Fruit fly (Drosophila melanogaster) whole organism, wandering third instar larva: Measurements from ENCODE around the gene ca.

Experiments used
- Abd-B ChIP-seq: fragments of >200 bp; optimal IDR thresholded peaks from 2 replicates; lab custom pipeline; 2017; ENCODE audit warnings: missing biosample characterization, missing genetic modification characterization
- CG32264 ChIP-seq: fragments of 200-800 bp; sonication (Bioruptor generic); optimal IDR thresholded peaks from 2 replicates; lab custom pipeline; 2016; ENCODE audit warnings: missing biosample characterization, missing genetic modification characterization
- CG9705 ChIP-seq: fragments of 200-800 bp; sonication (Bioruptor generic); optimal IDR thresholded peaks from 2 replicates; lab custom pipeline; 2018; ENCODE audit warnings: missing biosample characterization, mild to moderate bottlenecking, missing genetic modification characterization
- CrebA ChIP-seq: fragments of 200-800 bp; sonication (Bioruptor generic); optimal IDR thresholded peaks from 2 replicates; lab custom pipeline; 2016; ENCODE audit warnings: missing biosample characterization, mild to moderate bottlenecking, missing genetic modification characterization, borderline replicate concordance
- Dfd ChIP-seq: fragments of >200 bp; optimal IDR thresholded peaks from 2 replicates; lab custom pipeline; 2017; ENCODE audit warnings: missing biosample characterization, missing genetic modification characterization
- Dif ChIP-seq: fragments of 200-275, 200-300 bp; sonication (Bioruptor generic); optimal IDR thresholded peaks from 2 replicates; lab custom pipeline; 2018; ENCODE audit warnings: missing biosample characterization, missing genetic modification characterization; ENCODE audit not compliant: partially characterized antibody
- GATAd ChIP-seq: sonication (Bioruptor generic); optimal IDR thresholded peaks from 2 replicates; lab custom pipeline; 2016; ENCODE audit warnings: missing biosample characterization, missing genetic modification characterization
- HLH106 ChIP-seq: fragments of 200-800 bp; optimal IDR thresholded peaks from 3 replicates; lab custom pipeline; 2019; ENCODE audit warnings: missing biosample characterization, mild to moderate bottlenecking, missing genetic modification characterization, moderate library complexity
- Hnf4 ChIP-seq: fragments of 200-800 bp; sonication (Bioruptor generic); optimal IDR thresholded peaks from 2 replicates; lab custom pipeline; 2016; ENCODE audit warnings: missing biosample characterization, mild to moderate bottlenecking, missing genetic modification characterization
- Hr78 ChIP-seq: fragments of >200 bp; optimal IDR thresholded peaks from 2 replicates; lab custom pipeline; 2017; ENCODE audit warnings: missing biosample characterization, missing genetic modification characterization
- Hr83 ChIP-seq: fragments of 200-300 bp; sonication (Bioruptor generic); optimal IDR thresholded peaks from 2 replicates; lab custom pipeline; 2016; ENCODE audit warnings: missing biosample characterization, mild to moderate bottlenecking, missing genetic modification characterization, moderate library complexity; ENCODE audit not compliant: poor library complexity, severe bottlenecking
- Jra ChIP-seq: sonication (Bioruptor generic); optimal IDR thresholded peaks from 2 replicates; lab custom pipeline; 2016; ENCODE audit warnings: missing biosample characterization, missing genetic modification characterization
- Mio ChIP-seq: sonication (Bioruptor generic); optimal IDR thresholded peaks from 2 replicates; lab custom pipeline; 2016; ENCODE audit warnings: missing biosample characterization, missing genetic modification characterization
- Myc ChIP-seq: fragments of >200 bp; optimal IDR thresholded peaks from 2 replicates; lab custom pipeline; 2017
- N ChIP-seq: fragments of >200 bp; optimal IDR thresholded peaks from 2 replicates; lab custom pipeline; 2018; ENCODE audit warnings: missing biosample characterization, missing external identifiers, missing genetic modification characterization
- OdsH ChIP-seq: fragments of 200-800 bp; sonication (Bioruptor generic); optimal IDR thresholded peaks from 2 replicates; lab custom pipeline; 2016; ENCODE audit warnings: missing biosample characterization, mild to moderate bottlenecking, missing genetic modification characterization
- Rel ChIP-seq, 2 experiments: fragments of 200-800 bp; sonication (Bioruptor generic) in 1 of 2; optimal IDR thresholded peaks; 2 replicates in 1 of 2; 3 replicates in 1 of 2; lab custom pipeline; 2016 to 2019; ENCODE audit warnings: mild to moderate bottlenecking in 2 of 2, missing biosample characterization in 2 of 2, missing genetic modification characterization in 2 of 2, moderate library complexity in 1 of 2
- Sp1 ChIP-seq: fragments of 200-800 bp; sonication (Bioruptor generic); optimal IDR thresholded peaks from 3 replicates; lab custom pipeline; 2019; ENCODE audit warnings: missing biosample characterization, mild to moderate bottlenecking, missing genetic modification characterization, moderate library complexity
- Vsx2 ChIP-seq: fragments of 200-300, 225-300 bp; sonication (Bioruptor generic); optimal IDR thresholded peaks from 2 replicates; lab custom pipeline; 2018; ENCODE audit warnings: missing biosample characterization, missing genetic modification characterization; ENCODE audit not compliant: partially characterized antibody
- br ChIP-seq: fragments of 200-800 bp; sonication (Bioruptor generic); optimal IDR thresholded peaks from 2 replicates; lab custom pipeline; 2016; ENCODE audit warnings: missing biosample characterization, missing genetic modification characterization
- brk ChIP-seq: fragments of 200-800 bp; sonication (Bioruptor generic); optimal IDR thresholded peaks from 2 replicates; lab custom pipeline; 2016; ENCODE audit warnings: missing biosample characterization, mild to moderate bottlenecking, missing genetic modification characterization
- dl ChIP-seq, 2 experiments: fragments of 175-275, 200-275 bp in 1 of 2; fragments of 200-275 bp in 1 of 2; sonication (Bioruptor generic); optimal IDR thresholded peaks; lab custom pipeline; 2018; ENCODE audit warnings: mild to moderate bottlenecking in 2 of 2, missing biosample characterization in 2 of 2, missing genetic modification characterization in 2 of 2, moderate library complexity in 2 of 2; ENCODE audit not compliant: partially characterized antibody in 2 of 2, insufficient read depth in 1 of 2
- dmrt93B ChIP-seq: fragments of 200-800 bp; sonication (Bioruptor generic); optimal IDR thresholded peaks from 2 replicates; lab custom pipeline; 2018; ENCODE audit warnings: missing biosample characterization, mild to moderate bottlenecking, missing genetic modification characterization
- dsf ChIP-seq: sonication (Bioruptor generic); optimal IDR thresholded peaks from 2 replicates; lab custom pipeline; 2016; ENCODE audit warnings: missing biosample characterization, missing genetic modification characterization, borderline replicate concordance
- ey ChIP-seq: fragments of 200-800 bp; sonication (Bioruptor generic); optimal IDR thresholded peaks from 2 replicates; lab custom pipeline; 2016; ENCODE audit warnings: missing biosample characterization, missing genetic modification characterization
- foxo ChIP-seq, 2 experiments: fragments of 200-800 bp; sonication (Bioruptor generic); optimal IDR thresholded peaks; 2 replicates in 1 of 2; 3 replicates in 1 of 2; lab custom pipeline; 2016 to 2017; ENCODE audit warnings: missing biosample characterization in 2 of 2, missing genetic modification characterization in 2 of 2
- fru ChIP-seq: fragments of 200-800 bp; sonication (Bioruptor generic); optimal IDR thresholded peaks from 3 replicates; lab custom pipeline; 2016; ENCODE audit warnings: missing biosample characterization, mild to moderate bottlenecking, missing genetic modification characterization
- h ChIP-seq: fragments of 200-800 bp; sonication (Bioruptor generic); optimal IDR thresholded peaks from 3 replicates; lab custom pipeline; 2016; ENCODE audit warnings: missing biosample characterization, mild to moderate bottlenecking, missing genetic modification characterization
- jim ChIP-seq: fragments of 175-275, 200-325 bp; sonication (Bioruptor generic); optimal IDR thresholded peaks from 2 replicates; lab custom pipeline; 2016; ENCODE audit warnings: missing biosample characterization, mild to moderate bottlenecking, missing genetic modification characterization
- lola ChIP-seq: fragments of >200 bp; optimal IDR thresholded peaks from 2 replicates; lab custom pipeline; 2017; ENCODE audit warnings: missing biosample characterization, missing genetic modification characterization
- pan ChIP-seq: fragments of >200 bp; optimal IDR thresholded peaks from 2 replicates; lab custom pipeline; 2017
- psq ChIP-seq: fragments of 200-800 bp; sonication (Bioruptor generic); optimal IDR thresholded peaks from 3 replicates; lab custom pipeline; 2017; ENCODE audit warnings: missing biosample characterization, mild to moderate bottlenecking, missing genetic modification characterization, moderate library complexity
- rgr ChIP-seq: fragments of 200-800 bp; sonication (Bioruptor generic); optimal IDR thresholded peaks from 3 replicates; lab custom pipeline; 2016; ENCODE audit warnings: missing biosample characterization, mild to moderate bottlenecking, missing genetic modification characterization
- sage ChIP-seq: fragments of 200-800 bp; sonication (Bioruptor generic); optimal IDR thresholded peaks from 2 replicates; lab custom pipeline; 2016; ENCODE audit warnings: missing biosample characterization, mild to moderate bottlenecking, missing genetic modification characterization
- sv ChIP-seq: fragments of 200-800 bp; sonication (Bioruptor generic); optimal IDR thresholded peaks from 3 replicates; lab custom pipeline; 2016; ENCODE audit warnings: missing biosample characterization, missing genetic modification characterization
- tai ChIP-seq: sonication (Bioruptor generic); optimal IDR thresholded peaks from 2 replicates; lab custom pipeline; 2016; ENCODE audit warnings: missing biosample characterization, missing genetic modification characterization
- usp ChIP-seq: fragments of >200 bp; optimal IDR thresholded peaks from 2 replicates; lab custom pipeline; 2017; ENCODE audit warnings: missing biosample characterization, missing genetic modification characterization
- woc ChIP-seq: sonication (Bioruptor generic); optimal IDR thresholded peaks from 2 replicates; lab custom pipeline; 2016; ENCODE audit warnings: missing biosample characterization, mild to moderate bottlenecking, missing genetic modification characterization

Gene ca

DNA sequence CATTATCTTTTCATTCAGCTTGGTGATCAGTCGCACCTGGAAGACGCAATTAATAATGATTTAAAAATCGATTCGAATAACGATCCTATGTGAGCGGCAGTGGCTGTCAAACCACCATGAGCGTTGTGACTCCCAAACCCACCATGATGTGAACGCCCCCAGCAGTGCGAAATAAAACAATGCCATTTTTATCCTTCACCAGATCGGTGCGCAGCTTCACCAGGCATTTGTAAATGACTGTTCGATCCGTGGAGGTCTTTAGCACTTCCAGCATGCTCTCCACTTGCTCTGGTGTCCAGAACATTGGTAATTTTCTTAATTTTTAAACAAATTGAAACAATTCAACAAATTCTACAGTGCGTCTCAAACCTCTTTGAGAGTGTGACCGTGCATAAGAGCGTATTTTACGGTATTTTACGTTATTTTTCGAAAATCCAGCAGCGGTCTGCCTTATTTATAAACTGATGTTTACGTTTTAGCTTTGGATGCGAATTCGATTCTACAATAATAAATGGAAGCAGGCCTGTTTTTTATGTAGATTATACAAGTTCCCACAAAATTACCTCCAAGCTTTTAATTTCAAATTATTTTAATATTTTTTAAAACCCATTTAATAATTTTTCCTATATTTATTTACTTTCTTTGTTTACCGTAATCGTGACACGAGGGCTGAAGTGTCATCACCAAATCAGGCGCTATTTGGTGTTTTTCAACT lies 7.5 kb upstream of the ca start, which contains the start of the genes Rnb and Drice:
Gene Rnb, minus strand, starts transcription at position 389 of the 715 bp plus-strand sequence.
Gene Drice, plus strand, starts transcription at position 693 of the 715 bp plus-strand sequence.
- peak; percentile 9 for TF ChIP-seq OdsH
- peak; percentile 50 for TF ChIP-seq Sp1
- peak; percentile 70 for TF ChIP-seq Hr83 (GFP tag; lab: Kevin White, UChicago)
- peak; percentile 33 for TF ChIP-seq fru (GFP tag; lab: Kevin White, UChicago)
- no peak for TF ChIP-seq Rel (GFP tag; optimal IDR thresholded peaks at IDR 0.05; lab: Kevin White, UChicago)
- TF ChIP-seq Rel (tag; optimal IDR thresholded peaks at IDR 0.05; lab: Kevin White, UChicago), result no peak
- peak; percentile 55 for TF ChIP-seq rgr (GFP tag; lab: Kevin White, UChicago)
- TF ChIP-seq N (GFP tag; lab: Kevin White, UChicago), result no peak
- no peak for TF ChIP-seq Abd-B (GFP tag; lab: Kevin White, UChicago)
- TF ChIP-seq woc (GFP tag; lab: Kevin White, UChicago), result peak; percentile 71
- no peak for TF ChIP-seq sage (GFP tag; lab: Kevin White, UChicago)
- TF ChIP-seq psq, result peak; percentile 17
- TF ChIP-seq CG9705 (GFP tag; lab: Kevin White, UChicago), result peak; percentile 60
- TF ChIP-seq h (GFP tag; lab: Kevin White, UChicago), result peak; percentile 70
- peak; percentile 90 for TF ChIP-seq Myc (lab: Kevin White, UChicago)
- no peak for TF ChIP-seq Dfd (GFP tag; lab: Kevin White, UChicago)
- peak; percentile 70 for TF ChIP-seq HLH106 (tag; lab: Kevin White, UChicago)
- TF ChIP-seq foxo (GFP tag; optimal IDR thresholded peaks at IDR 0.05; lab: Kevin White, UChicago), result peak in 1 of 2 experiments; percentile 44
- no peak for TF ChIP-seq tai (GFP tag; lab: Kevin White, UChicago)
- no peak for TF ChIP-seq lola
- peak; percentile 70 for TF ChIP-seq Hnf4 (GFP tag; lab: Kevin White, UChicago)
- TF ChIP-seq ey (GFP tag; lab: Kevin White, UChicago), result peak; percentile 9
- peak; percentile 50 for TF ChIP-seq br (GFP tag; lab: Kevin White, UChicago)
- TF ChIP-seq, all 38 proteins: peak for 15

DNA sequence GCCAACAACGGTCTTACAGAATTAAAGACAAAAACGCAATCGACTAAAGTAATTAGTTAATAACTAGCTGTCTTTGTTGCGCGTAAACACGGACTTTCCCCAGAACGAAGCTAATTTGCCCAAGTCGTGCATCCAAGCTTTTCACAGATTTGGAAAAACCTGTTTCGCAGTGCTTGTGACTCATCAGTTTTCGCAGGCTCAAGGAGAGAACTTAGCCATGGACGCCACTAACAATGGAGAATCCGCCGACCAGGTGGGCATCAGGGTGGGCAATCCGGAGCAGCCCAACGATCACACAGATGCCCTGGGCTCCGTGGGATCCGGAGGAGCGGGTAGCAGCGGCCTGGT lies 7.0 kb upstream of the ca start:
- TF ChIP-seq fru (GFP tag; lab: Kevin White, UChicago) (no peak), Rel (GFP tag; optimal IDR thresholded peaks at IDR 0.05; lab: Kevin White, UChicago) (no peak), Rel (tag; optimal IDR thresholded peaks at IDR 0.05; lab: Kevin White, UChicago) (peak; percentile 65)

DNA sequence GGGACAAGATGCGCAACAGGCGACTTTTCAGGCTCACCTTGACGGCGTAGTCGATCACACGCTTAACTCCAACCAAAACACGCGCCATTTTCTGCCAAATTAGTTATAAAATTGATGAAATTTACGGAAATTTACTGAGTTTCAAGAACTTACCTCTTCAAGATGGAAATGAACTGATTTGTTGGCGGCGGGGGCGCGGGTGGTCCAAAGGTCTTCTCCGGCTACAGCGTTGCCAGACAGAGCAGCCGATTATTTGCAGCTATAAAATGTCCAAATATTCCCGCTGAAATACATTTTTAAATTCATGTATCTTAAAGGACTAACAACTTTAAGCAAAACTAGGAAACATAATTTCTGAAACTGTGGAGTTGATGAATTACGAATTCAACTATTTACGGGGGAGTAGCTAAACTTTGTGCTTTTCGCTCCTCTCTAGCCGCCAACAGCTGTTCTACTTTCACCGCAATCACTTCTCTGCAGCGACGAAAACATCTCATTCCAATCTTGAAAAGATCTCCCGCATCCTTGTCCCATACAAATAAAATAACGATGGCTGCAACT lies 3.8 kb upstream of the ca start, which contains the start of the genes Etfb and CG7789:
Gene Etfb, minus strand, starts transcription at position 193 of the 561 bp plus-strand sequence.
Gene CG7789, plus strand, starts transcription at position 444 of the 561 bp plus-strand sequence.
- TF ChIP-seq Hr78 (GFP tag; lab: Kevin White, UChicago) (no peak), Jra (GFP tag; lab: Kevin White, UChicago) (no peak), Hr83 (GFP tag; lab: Kevin White, UChicago) (peak; percentile 52), foxo (GFP tag; optimal IDR thresholded peaks at IDR 0.05; lab: Kevin White, UChicago) (peak in 1 of 2 experiments; percentile 91), sv (GFP tag; lab: Kevin White, UChicago) (peak; percentile 51), h (GFP tag; lab: Kevin White, UChicago) (peak; percentile 86), Dif (GFP tag; lab: Kevin White, UChicago) (no peak), fru (GFP tag; lab: Kevin White, UChicago) (peak; percentile 80), Abd-B (GFP tag; lab: Kevin White, UChicago) (no peak), Vsx2 (GFP tag; lab: Kevin White, UChicago) (no peak), pan (lab: Kevin White, UChicago) (no peak), woc (GFP tag; lab: Kevin White, UChicago) (no peak), sage (GFP tag; lab: Kevin White, UChicago) (no peak), OdsH (peak; percentile 80), CG9705 (GFP tag; lab: Kevin White, UChicago) (peak; percentile 64), GATAd (no peak), CG32264 (GFP tag; lab: Kevin White, UChicago) (no peak), lola (no peak), Mio (GFP tag; lab: Kevin White, UChicago) (no peak), dl (GFP tag; optimal IDR thresholded peaks at IDR 0.05; lab: Kevin White, UChicago; ENCODE audit: insufficient read depth in 1 of 2, partially characterized antibody in 2 of 2) (no peak), br (GFP tag; lab: Kevin White, UChicago) (no peak), Rel (GFP tag; optimal IDR thresholded peaks at IDR 0.05; lab: Kevin White, UChicago) (no peak), Rel (tag; optimal IDR thresholded peaks at IDR 0.05; lab: Kevin White, UChicago) (peak; percentile 58), ey (GFP tag; lab: Kevin White, UChicago) (peak; percentile 84), N (GFP tag; lab: Kevin White, UChicago) (no peak), CrebA (GFP tag; lab: Kevin White, UChicago) (no peak), Hnf4 (GFP tag; lab: Kevin White, UChicago) (no peak), usp (GFP tag; lab: Kevin White, UChicago) (no peak), dsf (GFP tag; lab: Kevin White, UChicago) (no peak), rgr (GFP tag; lab: Kevin White, UChicago) (peak; percentile 88), psq (peak; percentile 77), Myc (lab: Kevin White, UChicago) (peak; percentile 81), HLH106 (tag; lab: Kevin White, UChicago) (peak; percentile 84), Sp1 (peak; percentile 83), tai (GFP tag; lab: Kevin White, UChicago) (no peak), Dfd (GFP tag; lab: Kevin White, UChicago) (no peak), jim (GFP tag; lab: Kevin White, UChicago) (no peak), dmrt93B (GFP tag; lab: Kevin White, UChicago) (no peak), brk (GFP tag; lab: Kevin White, UChicago) (no peak)
